Fruit fly (Drosophila melanogaster): Measurements from ENCODE around the gene CG14315.

Gene CG14315

DNA sequence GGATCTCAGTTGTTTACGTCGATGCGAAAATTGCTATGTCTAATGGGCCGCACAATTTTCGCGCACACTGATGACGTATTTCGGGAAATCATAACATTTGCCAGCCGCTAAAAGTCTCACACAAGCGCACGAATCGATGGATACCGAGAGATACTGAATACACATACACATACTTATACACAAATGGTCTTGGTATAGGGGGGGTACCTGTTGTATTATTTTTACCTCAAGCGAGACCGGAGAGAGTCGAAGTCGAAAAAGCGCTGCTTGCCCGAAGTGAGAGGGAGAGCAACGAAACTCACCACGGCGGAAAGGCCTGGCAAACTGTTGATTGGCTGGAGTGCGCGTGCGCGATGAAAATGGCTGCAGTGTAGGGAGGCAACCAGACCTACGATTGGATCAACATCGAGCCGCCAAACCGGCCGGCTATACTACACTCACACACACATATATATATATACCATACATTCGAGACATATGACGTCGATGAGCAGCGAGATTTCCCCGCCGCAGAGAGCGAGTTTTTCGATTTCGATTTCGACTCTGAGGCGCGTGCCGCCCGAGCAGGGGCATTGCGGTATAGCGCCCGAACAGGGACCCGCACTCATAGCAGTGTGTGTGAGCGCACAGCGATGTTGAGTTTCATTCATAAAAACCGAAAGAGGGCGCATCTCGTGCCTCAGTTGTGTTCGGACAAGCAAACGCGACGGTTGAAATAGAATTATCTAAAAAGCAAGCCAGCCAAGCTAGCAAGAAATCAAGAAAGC is 36.9 kb upstream of the CG14315 start (continued):
- no peak for TF ChIP-seq HHEX (GFP tag; optimal IDR thresholded peaks at IDR 0.05)
- no peak for TF ChIP-seq hbn (GFP tag; IDR thresholded peaks at IDR 0.05; ENCODE audit: partially characterized antibody)
- no peak for TF ChIP-seq CG12104 (GFP tag; optimal IDR thresholded peaks at IDR 0.05)
- TF ChIP-seq stwl (tag; optimal IDR thresholded peaks at IDR 0.05), result no peak
- TF ChIP-seq CG3281 (GFP tag; optimal IDR thresholded peaks at IDR 0.05), result no peak
- TF ChIP-seq Rfx (GFP tag; IDR thresholded peaks at IDR 0.05), result no peak; the same call in 1 of the 2 replicates
- TF ChIP-seq GATAe (GFP tag; conservative IDR thresholded peaks at IDR 0.05), result no peak
- no peak for TF ChIP-seq CG33213 (GFP tag; optimal IDR thresholded peaks at IDR 0.05)
- no peak for TF ChIP-seq CG14710 (tag; optimal IDR thresholded peaks at IDR 0.05)
- peak; percentile 99 for TF ChIP-seq scrt (GFP tag; optimal IDR thresholded peaks at IDR 0.05)
- TF ChIP-seq Dref (GFP tag; IDR thresholded peaks at IDR 0.05), result no peak
- TF ChIP-seq CG13775 (GFP tag; optimal IDR thresholded peaks at IDR 0.05), result no peak
- no peak for TF ChIP-seq zfh2 (GFP tag; optimal IDR thresholded peaks at IDR 0.05)
- no peak for TF ChIP-seq p53 (GFP tag; optimal IDR thresholded peaks at IDR 0.05)
- no peak for TF ChIP-seq mld (GFP tag; IDR thresholded peaks at IDR 0.05; ENCODE audit: partially characterized antibody)

DNA sequence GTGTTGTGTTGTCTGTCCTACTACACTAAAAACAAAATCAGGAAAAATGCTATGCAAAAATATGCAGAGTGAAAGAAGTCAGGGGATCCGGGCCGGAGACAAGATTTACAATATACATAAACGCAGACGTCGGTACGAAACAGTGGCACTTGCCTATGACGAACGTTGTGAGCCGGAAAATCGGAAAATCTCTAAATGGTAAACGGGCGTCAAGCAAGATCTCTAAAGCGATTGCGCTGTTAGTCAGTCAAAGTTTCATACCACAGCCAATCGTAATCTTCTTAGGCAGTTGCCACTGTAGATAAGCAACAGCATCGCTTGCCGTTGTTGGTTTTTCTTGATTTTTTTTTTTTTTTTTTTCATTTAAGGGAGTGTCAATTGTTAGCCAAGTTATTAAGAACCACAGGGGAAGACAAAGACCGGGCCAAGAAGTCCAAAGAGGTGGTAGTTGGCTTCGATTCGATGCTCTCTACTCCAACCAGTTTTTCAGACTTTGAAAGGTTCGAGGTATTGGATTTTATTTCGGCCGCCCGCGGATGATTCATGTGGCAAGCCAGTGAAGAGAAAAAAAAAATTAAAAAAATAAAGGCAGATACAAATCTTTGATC is 33.4 kb upstream of the CG14315 start:
- peak; percentile 98 for TF ChIP-seq vvl (GFP tag; IDR thresholded peaks at IDR 0.05)
- TF ChIP-seq phol (tag; optimal IDR thresholded peaks at IDR 0.05), result peak; percentile 77
- TF ChIP-seq CG2199 (GFP tag; IDR thresholded peaks at IDR 0.05), result peak; percentile 98
- peak; percentile 79 for TF ChIP-seq Dbx (GFP tag; IDR thresholded peaks at IDR 0.05)
- 0 out of 2 replicates have a peak, but pooled peaks have one; percentile 24 for TF ChIP-seq crol (GFP tag; IDR thresholded peaks at IDR 0.05)
- TF ChIP-seq Stat92E (GFP tag; optimal IDR thresholded peaks at IDR 0.05), result no peak
- TF ChIP-seq CG31441 (GFP tag; IDR thresholded peaks at IDR 0.05), result peak; percentile 81
- peak; percentile 92 for TF ChIP-seq ci (GFP tag; IDR thresholded peaks at IDR 0.05)
- TF ChIP-seq sna (GFP tag; IDR thresholded peaks at IDR 0.05; ENCODE audit: partially characterized antibody), result no peak
- peak; percentile 52 for TF ChIP-seq CG9876 (GFP tag; optimal IDR thresholded peaks at IDR 0.05)
- no peak for TF ChIP-seq Bteb2 (GFP tag; optimal IDR thresholded peaks at IDR 0.05)
- TF ChIP-seq Hey (tag; optimal IDR thresholded peaks at IDR 0.05), result no peak
- peak; percentile 92 for TF ChIP-seq danr (GFP tag; IDR thresholded peaks at IDR 0.05)
- peak; percentile 77 for TF ChIP-seq gem (tag; optimal IDR thresholded peaks at IDR 0.05)
- no peak for TF ChIP-seq wek (GFP tag; optimal IDR thresholded peaks at IDR 0.05)
- peak; percentile 45 for TF ChIP-seq CG5180 (GFP tag; optimal IDR thresholded peaks at IDR 0.05)
- no peak for TF ChIP-seq Fer1 (GFP tag; optimal IDR thresholded peaks at IDR 0.05)
- peak; percentile 91 for TF ChIP-seq CG15696 (tag; optimal IDR thresholded peaks at IDR 0.05)
- peak; percentile 72 for TF ChIP-seq CG3847 (GFP tag; IDR thresholded peaks at IDR 0.05)
- peak; percentile 77 for TF ChIP-seq CG16815 (GFP tag; optimal IDR thresholded peaks at IDR 0.05)
- TF ChIP-seq sens (GFP tag), result peak; percentile 97
- TF ChIP-seq pb (GFP tag; optimal IDR thresholded peaks at IDR 0.05), result peak; percentile 74
- TF ChIP-seq NK7.1 (GFP tag; optimal IDR thresholded peaks at IDR 0.05), result peak; percentile 64
- TF ChIP-seq Rx (GFP tag; IDR thresholded peaks at IDR 0.05), result peak; percentile 90
- peak; percentile 29 for TF ChIP-seq trem (tag; optimal IDR thresholded peaks at IDR 0.05)
- peak; percentile 68 for TF ChIP-seq HLH54F (GFP tag; optimal IDR thresholded peaks at IDR 0.05)
- TF ChIP-seq gcm (GFP tag; optimal IDR thresholded peaks at IDR 0.05), result no peak
- peak; percentile 88 for TF ChIP-seq rib (GFP tag; IDR thresholded peaks at IDR 0.05)
- TF ChIP-seq CG2120 (GFP tag; optimal IDR thresholded peaks at IDR 0.05), result peak; percentile 75
- peak; percentile 80 for TF ChIP-seq tin (GFP tag; optimal IDR thresholded peaks at IDR 0.05)
- peak; percentile 75 for TF ChIP-seq CG1024 (GFP tag; IDR thresholded peaks at IDR 0.05)
- no peak; the same call in 1 of the 2 replicates for TF ChIP-seq dan (GFP tag; IDR thresholded peaks at IDR 0.05)
- TF ChIP-seq CG1233 (GFP tag; optimal IDR thresholded peaks at IDR 0.05), result peak; percentile 68
- TF ChIP-seq CG17385 (GFP tag; optimal IDR thresholded peaks at IDR 0.05), result peak; percentile 54

Measured in whole organism, embryonic.